Worm (Caenorhabditis elegans) whole organism, L4 larva: Measurements from ENCODE around the gene rabr-2.

Experiments used
- F49E8.2 ChIP-seq: sonication (generic microtip); optimal IDR thresholded peaks from 2 replicates; lab custom pipeline; 2016; ENCODE audit warnings: missing compliant biosample characterization, mild to moderate bottlenecking, missing genetic modification characterization, borderline replicate concordance
- aha-1 ChIP-seq: fragments of 150-350 bp; peaks from one replicate; lab custom pipeline; 2014; ENCODE audit warnings: missing biosample characterization, missing genetic modification characterization
- aly-2 ChIP-seq: sonication (generic microtip); optimal IDR thresholded peaks from 2 replicates; lab custom pipeline; 2018; ENCODE audit warnings: missing biosample characterization, missing genetic modification characterization
- arid-1 ChIP-seq: fragments of 200-800 bp; sonication (Bioruptor generic); conservative IDR thresholded peaks from 2 replicates; pipeline ENCODE4 v1.3.6; 2022; ENCODE audit warnings: missing genetic modification reagents, missing genetic modification characterization, missing compliant biosample characterization
- attf-4 ChIP-seq: sonication (generic microtip); optimal IDR thresholded peaks from 3 replicates; lab custom pipeline; 2017; ENCODE audit warnings: missing biosample characterization, missing genetic modification characterization
- ceh-20 ChIP-seq: fragments of 200-800 bp; sonication (Bioruptor generic); IDR thresholded peaks from 2 replicates; pipeline ENCODE4 v1.3.6; 2022; ENCODE audit warnings: missing genetic modification reagents, missing genetic modification characterization, missing compliant biosample characterization
- ceh-62 ChIP-seq: sonication (generic microtip); optimal IDR thresholded peaks from 2 replicates; lab custom pipeline; 2017; ENCODE audit warnings: missing biosample characterization, missing genetic modification characterization
- daf-16 ChIP-seq, 3 experiments: sonication (generic microtip); optimal IDR thresholded peaks; 2 replicates each; lab custom pipeline; 2016 to 2017; ENCODE audit warnings: missing genetic modification characterization in 3 of 3, missing genetic modification reagents in 3 of 3, mild to moderate bottlenecking in 2 of 3, missing compliant biosample characterization in 2 of 3, missing biosample characterization in 1 of 3, moderate library complexity in 1 of 3
- dmd-9 ChIP-seq: fragments of 200-800 bp; sonication (Bioruptor generic); IDR thresholded peaks from 2 replicates; pipeline ENCODE4 v1.3.6; 2022; ENCODE audit warnings: missing genetic modification reagents, missing genetic modification characterization, missing compliant biosample characterization
- dpl-1 ChIP-seq: fragments of 150-350 bp; optimal IDR thresholded peaks from 2 replicates; lab custom pipeline; 2014; ENCODE audit warnings: missing biosample characterization, missing genetic modification reagents, missing genetic modification characterization
- duxl-1 ChIP-seq: sonication (generic microtip); optimal IDR thresholded peaks from 2 replicates; lab custom pipeline; 2016; ENCODE audit warnings: mild to moderate bottlenecking, missing genetic modification characterization, moderate library complexity, missing compliant biosample characterization; ENCODE audit not compliant: poor library complexity
- dve-1 ChIP-seq: sonication (generic microtip); optimal IDR thresholded peaks from 2 replicates; lab custom pipeline; 2017; ENCODE audit warnings: antibody characterized with exemption, mild to moderate bottlenecking, missing genetic modification characterization, missing compliant biosample characterization; ENCODE audit not compliant: insufficient read depth
- gei-8 ChIP-seq: fragments of 200-800 bp; sonication (Bioruptor generic); optimal IDR thresholded peaks from 2 replicates; lab custom pipeline; 2018; ENCODE audit warnings: mild to moderate bottlenecking, missing genetic modification characterization, missing compliant biosample characterization
- hif-1 ChIP-seq, 2 experiments: sonication (generic microtip); optimal IDR thresholded peaks; 2 replicates each; lab custom pipeline; 2016 to 2017; ENCODE audit warnings: missing compliant biosample characterization in 2 of 2, missing genetic modification characterization in 2 of 2, missing genetic modification reagents in 2 of 2, missing genotype in 2 of 2, mild to moderate bottlenecking in 1 of 2
- hlh-11 ChIP-seq: fragments of 200-800 bp; sonication (Bioruptor generic); optimal IDR thresholded peaks from 2 replicates; lab custom pipeline; 2018; ENCODE audit warnings: mild to moderate bottlenecking, missing genetic modification characterization, missing compliant biosample characterization
- hlh-30 ChIP-seq: sonication (generic microtip); optimal IDR thresholded peaks from 2 replicates; lab custom pipeline; 2017; ENCODE audit warnings: antibody characterized with exemption, mild to moderate bottlenecking, missing genetic modification characterization, missing compliant biosample characterization; ENCODE audit not compliant: insufficient read depth
- lin-29 ChIP-seq: fragments of 200-800 bp; sonication (Bioruptor generic); IDR thresholded peaks from 2 replicates; pipeline ENCODE4 v1.3.6; 2022; ENCODE audit warnings: missing genetic modification reagents, missing genetic modification characterization, missing compliant biosample characterization
- mdl-1 ChIP-seq, 2 experiments: fragments of 150-350 bp in 1 of 2; sonication (generic microtip) in 1 of 2; optimal IDR thresholded peaks; 2 replicates each; lab custom pipeline; 2014 to 2017; ENCODE audit warnings: missing biosample characterization in 2 of 2, missing genetic modification characterization in 2 of 2
- mxl-2 ChIP-seq: fragments of 200-800 bp; sonication (Bioruptor generic); conservative IDR thresholded peaks from 2 replicates; pipeline ENCODE4 v1.3.6; 2022; ENCODE audit warnings: missing genetic modification reagents, missing genetic modification characterization, missing compliant biosample characterization
- nhr-102 ChIP-seq: sonication (generic microtip); optimal IDR thresholded peaks from 2 replicates; lab custom pipeline; 2016; ENCODE audit warnings: mild to moderate bottlenecking, missing genetic modification characterization, moderate library complexity, missing compliant biosample characterization
- nhr-28 ChIP-seq: fragments of 150-350 bp; optimal IDR thresholded peaks from 2 replicates; lab custom pipeline; 2014; ENCODE audit warnings: missing biosample characterization, missing genetic modification characterization
- nhr-42 ChIP-seq: fragments of 200-800 bp; sonication (Bioruptor generic); IDR thresholded peaks from 2 replicates; pipeline ENCODE4 v1.3.6; 2022; ENCODE audit warnings: missing genetic modification characterization, missing compliant biosample characterization
- nhr-76 ChIP-seq: fragments of 150-350 bp; optimal IDR thresholded peaks from 2 replicates; lab custom pipeline; 2014; ENCODE audit warnings: missing biosample characterization, missing genetic modification characterization
- php-3 ChIP-seq: fragments of 200-800 bp; sonication (Bioruptor generic); IDR thresholded peaks from 2 replicates; pipeline ENCODE4 v1.3.6; 2022; ENCODE audit warnings: missing genetic modification reagents, missing genetic modification characterization, missing compliant biosample characterization
- rbr-2 ChIP-seq: sonication (generic microtip); optimal IDR thresholded peaks from 2 replicates; lab custom pipeline; 2016; ENCODE audit warnings: missing genotype, missing genetic modification characterization, missing compliant biosample characterization
- spr-1 ChIP-seq: sonication (generic microtip); optimal IDR thresholded peaks from 2 replicates; lab custom pipeline; 2016; ENCODE audit warnings: mild to moderate bottlenecking, missing genetic modification characterization, missing compliant biosample characterization
- spr-3 ChIP-seq: fragments of 200-800 bp; sonication (Bioruptor generic); optimal IDR thresholded peaks from 2 replicates; lab custom pipeline; 2018; ENCODE audit warnings: mild to moderate bottlenecking, missing genetic modification characterization, missing compliant biosample characterization
- unc-62 ChIP-seq, 3 experiments: fragments of 150-350 bp in 1 of 3; sonication (generic microtip); optimal IDR thresholded peaks in 2 of 3; peaks in 1 of 3; 1 replicate in 1 of 3; 2 replicates in 2 of 3; lab custom pipeline; 2014 to 2017; ENCODE audit warnings: missing biosample characterization in 3 of 3, missing genetic modification characterization in 3 of 3, missing genetic modification reagents in 3 of 3, missing genotype in 1 of 3
- zag-1 ChIP-seq: fragments of 150-350 bp; optimal IDR thresholded peaks from 2 replicates; lab custom pipeline; 2014; ENCODE audit warnings: missing biosample characterization, missing genetic modification characterization
- zfp-2 ChIP-seq: sonication (generic microtip); optimal IDR thresholded peaks from 2 replicates; lab custom pipeline; 2016; ENCODE audit warnings: mild to moderate bottlenecking, missing genetic modification characterization, missing compliant biosample characterization
- zip-11 ChIP-seq: fragments of 200-800 bp; sonication (Bioruptor generic); IDR thresholded peaks from 2 replicates; pipeline ENCODE4 v1.3.6; 2022; ENCODE audit warnings: missing genetic modification characterization, missing compliant biosample characterization

rabr-2 gene

ce11 chrIV:17461222-17461707 is 21.9 kb downstream of the rabr-2 start, which contains the start of gene rif-1.1 (continued):
- no peak for TF ChIP-seq zfp-2
- TF ChIP-seq dpl-1 (GFP tag; lab: Kevin White, UChicago) = peak; percentile 84
- no peak for TF ChIP-seq spr-1 (tag; lab: Kevin White, UChicago)
- TF ChIP-seq F49E8.2 (tag; lab: Kevin White, UChicago) = no peak
- TF ChIP-seq nhr-28 (tag; lab: Kevin White, UChicago) = peak; percentile 75
- TF ChIP-seq duxl-1 (tag; lab: Kevin White, UChicago) = no peak
- no peak for TF ChIP-seq spr-3
- no peak for TF ChIP-seq ceh-20 (GFP tag; lab: Robert Waterston, UW)
- TF ChIP-seq hif-1 (tag; optimal IDR thresholded peaks at IDR 0.05; lab: Kevin White, UChicago) = no peak

- TF ChIP-seq unc-62 (GFP tag; optimal IDR thresholded peaks at IDR 0.05 in 1 of 2; lab: Kevin White, UChicago) (peak in 1 of 2 experiments; percentile 94), unc-62 (tag; optimal IDR thresholded peaks at IDR 0.05; lab: Kevin White, UChicago) (no peak), zag-1 (tag; lab: Kevin White, UChicago) (no peak), dve-1 (tag; lab: Kevin White, UChicago) (no peak)
- TF ChIP-seq, all 104 proteins: peak for 1
Measured at ce11 chrIV:17453996-17454395, 29.1 kb downstream of the rabr-2 start.

ce11 chrIV:17453200-17453599 is 29.9 kb downstream of the rabr-2 start:
- no peak for TF ChIP-seq nhr-76 (tag; lab: Kevin White, UChicago)
- no peak for TF ChIP-seq mxl-2
- peak; percentile 92 for TF ChIP-seq aha-1 (tag; lab: Kevin White, UChicago)
- no peak for TF ChIP-seq daf-16 (GFP tag; optimal IDR thresholded peaks at IDR 0.05; lab: Kevin White, UChicago)
- no peak for TF ChIP-seq daf-16 (tag; optimal IDR thresholded peaks at IDR 0.05; lab: Kevin White, UChicago)
- TF ChIP-seq, all 104 proteins: peak for 1

ce11 chrIV:17450443-17450842 is 32.7 kb downstream of the rabr-2 start, which contains the start of gene F11E6.8:
Gene F11E6.8 (minus strand): TSS chrIV:17450543.
- TF ChIP-seq aly-2 (tag; lab: Kevin White, UChicago) = no peak
- no peak for TF ChIP-seq nhr-42
- TF ChIP-seq php-3 (GFP tag; lab: Robert Waterston, UW) = no peak
- no peak for TF ChIP-seq lin-29
- no peak for TF ChIP-seq rbr-2 (tag; lab: Kevin White, UChicago)
- TF ChIP-seq zip-11 = no peak
- no peak for TF ChIP-seq gei-8 (GFP tag; lab: Kevin White, UChicago)
- TF ChIP-seq nhr-102 (tag; lab: Kevin White, UChicago) = no peak

- TF ChIP-seq arid-1 (GFP tag; lab: Robert Waterston, UW) = no peak
- TF ChIP-seq dve-1 (tag; lab: Kevin White, UChicago) = peak; percentile 64
- no peak for TF ChIP-seq unc-62 (GFP tag; optimal IDR thresholded peaks at IDR 0.05 in 1 of 2; lab: Kevin White, UChicago)
- no peak for TF ChIP-seq unc-62 (tag; optimal IDR thresholded peaks at IDR 0.05; lab: Kevin White, UChicago)
- TF ChIP-seq attf-4 = no peak
Measured at ce11 chrIV:17448319-17448718, 34.8 kb downstream of the rabr-2 start.

- peak; percentile 77 for TF ChIP-seq hlh-30 (tag; lab: Kevin White, UChicago)
- no peak for TF ChIP-seq dmd-9 (GFP tag; lab: Robert Waterston, UW)
- peak; percentile 23 for TF ChIP-seq nhr-28 (tag; lab: Kevin White, UChicago)
- TF ChIP-seq mdl-1 (tag; optimal IDR thresholded peaks at IDR 0.05; lab: Kevin White, UChicago) = peak in 1 of 2 experiments; percentile 20
- peak; percentile 4 for TF ChIP-seq hlh-11
- TF ChIP-seq dve-1 (tag; lab: Kevin White, UChicago) = peak; percentile 40
- no peak for TF ChIP-seq daf-16 (GFP tag; optimal IDR thresholded peaks at IDR 0.05; lab: Kevin White, UChicago)
- no peak for TF ChIP-seq daf-16 (tag; optimal IDR thresholded peaks at IDR 0.05; lab: Kevin White, UChicago)
- no peak for TF ChIP-seq ceh-62 (tag; lab: Kevin White, UChicago)
Measured at ce11 chrIV:17442503-17442902, 40.6 kb downstream of the rabr-2 start, which contains the start of gene F11E6.11. Gene F11E6.11 (plus strand): TSS chrIV:17442827.
